Worm (Caenorhabditis elegans): ENCODE results near the gene T24E12.10.
"Not testable (repeated sequence)": the region's sequence is repeated elsewhere in the genome, so short reads cannot be mapped to it uniquely, and the experiment has no call there.

The T24E12.10 gene

DNA sequence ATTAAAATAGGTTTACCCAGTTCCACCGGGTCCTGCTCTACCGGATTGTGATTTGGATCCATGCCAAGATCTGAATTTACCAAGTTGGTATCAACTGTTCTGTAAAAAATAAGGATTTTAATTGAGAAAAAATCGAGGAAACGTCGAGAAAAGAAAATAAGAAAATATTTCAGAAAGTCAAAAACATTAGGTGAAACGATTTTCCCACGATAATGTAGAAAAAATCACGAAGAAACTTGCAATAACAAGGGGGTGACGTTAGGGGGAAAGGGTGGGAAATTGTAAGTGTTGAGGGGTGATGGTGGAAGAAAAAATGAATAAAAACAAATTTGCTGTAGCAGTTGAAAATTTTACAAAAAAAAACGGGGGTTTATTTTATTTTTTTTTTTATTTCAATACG is at the start of gene T24E12.10:
Gene T24E12.10, minus strand, starts transcription at position 101 of the 400 bp plus-strand sequence.
- no peak for TF ChIP-seq hmbx-1 (tag; optimal IDR thresholded peaks at IDR 0.05)
- TF ChIP-seq B0310.2 (tag; optimal IDR thresholded peaks at IDR 0.05), result no peak
- TF ChIP-seq ceh-13 (GFP tag; optimal IDR thresholded peaks at IDR 0.05), result no peak
- TF ChIP-seq ama-1 (optimal IDR thresholded peaks at IDR 0.05), result no peak
- no peak for TF ChIP-seq tbx-37 (GFP tag; conservative IDR thresholded peaks at IDR 0.05)
- no peak for TF ChIP-seq scrt-1 (GFP tag; IDR thresholded peaks at IDR 0.05)
- no peak for TF ChIP-seq tbx-11 (GFP tag; IDR thresholded peaks at IDR 0.05)
- TF ChIP-seq hnd-1 (tag; optimal IDR thresholded peaks at IDR 0.05), result no peak
- TF ChIP-seq ets-7 (tag; optimal IDR thresholded peaks at IDR 0.05), result no peak
- TF ChIP-seq F13C5.2 (tag; optimal IDR thresholded peaks at IDR 0.05), result no peak
- TF ChIP-seq sea-1 (GFP tag; conservative IDR thresholded peaks at IDR 0.05), result no peak
- no peak for TF ChIP-seq hmg-4 (GFP tag; optimal IDR thresholded peaks at IDR 0.05)
- no peak for TF ChIP-seq tra-4 (tag; optimal IDR thresholded peaks at IDR 0.05)
- no peak for TF ChIP-seq ceh-36 (tag; optimal IDR thresholded peaks at IDR 0.05)

- TF ChIP-seq flt-1 (GFP tag; IDR thresholded peaks at IDR 0.05), result no peak
- TF ChIP-seq tbx-37 (GFP tag; conservative IDR thresholded peaks at IDR 0.05), result no peak
- TF ChIP-seq ceh-36 (tag; optimal IDR thresholded peaks at IDR 0.05), result no peak
Observed at ce11 chrII:3821248-3821647, 48.2 kb upstream of the T24E12.10 start, which contains the start of gene F54D10.7. Gene F54D10.7, minus strand, starts transcription at chrII:3821296.

DNA sequence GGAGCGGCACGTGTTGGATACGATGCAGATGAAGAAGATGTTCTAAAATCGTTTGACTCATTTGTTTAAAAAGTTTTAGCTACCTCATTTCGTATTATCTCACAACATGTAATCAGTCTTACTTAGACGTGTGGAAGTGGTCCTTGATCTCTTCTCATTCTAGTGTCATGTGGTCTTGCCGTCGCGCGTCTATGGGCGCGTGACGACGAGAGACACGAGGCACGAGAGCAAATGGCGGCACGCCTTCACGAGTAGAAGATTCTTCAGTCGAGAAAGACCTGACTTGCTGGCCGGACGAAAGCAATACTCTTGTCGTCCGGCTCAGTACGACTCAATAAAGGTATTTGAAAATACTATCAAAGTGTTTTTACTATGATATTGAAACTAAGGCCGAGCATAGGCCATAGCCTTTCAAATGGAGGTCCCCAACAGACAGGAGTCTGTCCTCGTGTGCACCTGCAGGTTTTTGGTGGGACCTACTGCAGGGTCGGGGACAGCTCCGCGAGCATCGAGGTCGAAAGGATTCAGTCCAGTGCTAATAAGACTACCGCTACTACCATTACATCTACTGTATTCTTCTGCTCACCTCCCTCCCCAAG is 43.3 kb upstream of the T24E12.10 start, which contains the start of gene fbxa-24:
Gene fbxa-24, plus strand, starts transcription at position 276 of the 599 bp plus-strand sequence.
- TF ChIP-seq pes-1 (GFP tag; IDR thresholded peaks at IDR 0.05); ets-7 (tag; optimal IDR thresholded peaks at IDR 0.05); scrt-1 (GFP tag; IDR thresholded peaks at IDR 0.05): not testable (repeated sequence)

- no peak for TF ChIP-seq pes-1 (GFP tag; IDR thresholded peaks at IDR 0.05)
- no peak for TF ChIP-seq sea-1 (GFP tag; conservative IDR thresholded peaks at IDR 0.05)
- no peak for TF ChIP-seq tbx-37 (GFP tag; conservative IDR thresholded peaks at IDR 0.05)
- TF ChIP-seq ets-7 (tag; optimal IDR thresholded peaks at IDR 0.05), result no peak
- TF ChIP-seq hnd-1 (tag; optimal IDR thresholded peaks at IDR 0.05), result no peak
- TF ChIP-seq tra-4 (tag; optimal IDR thresholded peaks at IDR 0.05), result no peak
- no peak for TF ChIP-seq tbx-11 (GFP tag; IDR thresholded peaks at IDR 0.05)
- no peak for TF ChIP-seq ceh-13 (GFP tag; optimal IDR thresholded peaks at IDR 0.05)
- TF ChIP-seq hmbx-1 (tag; optimal IDR thresholded peaks at IDR 0.05), result no peak
- TF ChIP-seq B0310.2 (tag; optimal IDR thresholded peaks at IDR 0.05), result no peak
- TF ChIP-seq F13C5.2 (tag; optimal IDR thresholded peaks at IDR 0.05), result no peak
- TF ChIP-seq flt-1 (GFP tag; IDR thresholded peaks at IDR 0.05), result no peak
- no peak for TF ChIP-seq ceh-36 (tag; optimal IDR thresholded peaks at IDR 0.05)
- TF ChIP-seq scrt-1 (GFP tag; IDR thresholded peaks at IDR 0.05), result no peak
- no peak for TF ChIP-seq ama-1 (optimal IDR thresholded peaks at IDR 0.05)
- no peak for TF ChIP-seq hmg-4 (GFP tag; optimal IDR thresholded peaks at IDR 0.05)
- no peak for TF ChIP-seq aly-1 (tag; optimal IDR thresholded peaks at IDR 0.05)
Observed at ce11 chrII:3815445-3816208, 42.6 kb upstream of the T24E12.10 start.

DNA sequence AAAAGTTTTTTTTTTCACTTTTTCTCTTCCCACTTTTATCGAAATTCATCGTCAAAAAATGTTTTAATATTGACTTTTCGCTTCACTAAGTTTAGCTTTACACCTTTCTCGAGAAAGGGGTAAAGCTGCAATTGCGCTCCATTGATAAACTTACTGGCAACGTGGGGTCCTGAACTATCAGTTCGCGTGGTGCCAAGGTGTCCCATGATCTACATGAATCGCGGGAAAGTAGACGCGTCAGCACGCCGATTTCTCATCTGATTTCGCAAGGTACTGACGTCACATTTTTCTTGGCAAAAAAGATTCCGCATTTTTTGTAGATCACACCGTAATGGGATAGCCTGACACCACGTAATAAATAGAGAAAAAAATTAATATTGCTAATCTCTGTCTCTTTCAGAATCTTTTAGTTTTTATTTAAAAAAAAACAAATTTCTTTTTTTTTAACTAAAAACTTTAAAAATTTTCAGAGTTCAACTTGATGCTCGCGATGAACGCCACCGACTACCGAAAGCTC is 38.8 kb upstream of the T24E12.10 start, which contains the start of gene lido-15:
Gene lido-15, plus strand, starts transcription at position 467 of the 517 bp plus-strand sequence.
- TF ChIP-seq ama-1 (optimal IDR thresholded peaks at IDR 0.05), result no peak
- no peak for TF ChIP-seq hmg-4 (GFP tag; optimal IDR thresholded peaks at IDR 0.05)
- TF ChIP-seq ceh-13 (GFP tag; optimal IDR thresholded peaks at IDR 0.05), result no peak
- TF ChIP-seq F13C5.2 (tag; optimal IDR thresholded peaks at IDR 0.05), result no peak
- TF ChIP-seq ets-7 (tag; optimal IDR thresholded peaks at IDR 0.05), result no peak
- TF ChIP-seq ceh-36 (tag; optimal IDR thresholded peaks at IDR 0.05), result no peak
- TF ChIP-seq scrt-1 (GFP tag; IDR thresholded peaks at IDR 0.05), result no peak
- TF ChIP-seq flt-1 (GFP tag; IDR thresholded peaks at IDR 0.05), result no peak
- no peak for TF ChIP-seq hnd-1 (tag; optimal IDR thresholded peaks at IDR 0.05)
- no peak for TF ChIP-seq sea-1 (GFP tag; conservative IDR thresholded peaks at IDR 0.05)

- TF ChIP-seq hnd-1 (tag; optimal IDR thresholded peaks at IDR 0.05), result no peak
- no peak for TF ChIP-seq aly-1 (tag; optimal IDR thresholded peaks at IDR 0.05)
- TF ChIP-seq ceh-36 (tag; optimal IDR thresholded peaks at IDR 0.05), result no peak
- TF ChIP-seq ama-1 (optimal IDR thresholded peaks at IDR 0.05), result no peak
- TF ChIP-seq scrt-1 (GFP tag; IDR thresholded peaks at IDR 0.05), result no peak
Observed at ce11 chrII:3810550-3810949, 37.5 kb upstream of the T24E12.10 start.

ce11 chrII:3808643-3809042 is 35.6 kb upstream of the T24E12.10 start:
- TF ChIP-seq hnd-1 (tag; optimal IDR thresholded peaks at IDR 0.05) (no peak), ets-7 (tag; optimal IDR thresholded peaks at IDR 0.05) (no peak), hmbx-1 (tag; optimal IDR thresholded peaks at IDR 0.05) (no peak), B0310.2 (tag; optimal IDR thresholded peaks at IDR 0.05) (no peak), hmg-4 (GFP tag; optimal IDR thresholded peaks at IDR 0.05) (no peak), ama-1 (optimal IDR thresholded peaks at IDR 0.05) (no peak)

DNA sequence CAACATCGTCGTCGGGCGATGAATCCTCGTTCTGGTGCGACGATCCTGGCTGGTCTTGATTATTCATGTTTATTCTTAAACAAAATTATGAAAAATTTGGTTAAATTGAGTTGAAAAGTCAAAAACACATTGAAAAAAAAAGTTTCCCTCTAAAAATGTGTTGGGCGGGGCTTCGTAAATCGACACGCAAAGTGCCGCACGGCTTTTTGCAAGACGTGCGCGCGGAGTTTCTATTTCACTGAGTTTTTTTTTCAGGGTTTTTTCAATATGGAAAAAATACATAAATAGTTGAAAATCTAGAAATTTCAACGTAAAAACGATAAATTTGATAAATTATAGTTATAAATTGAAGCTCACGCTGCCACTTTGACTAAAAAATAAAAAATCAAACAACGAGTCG is 35.1 kb upstream of the T24E12.10 start, which contains the start of gene F54D10.5:
Gene F54D10.5, minus strand, starts transcription at position 74 of the 400 bp plus-strand sequence.
- TF ChIP-seq tbx-11 (GFP tag; IDR thresholded peaks at IDR 0.05), result no peak
- peak; percentile 14; the same call in 1 of the 2 replicates for TF ChIP-seq flt-1 (GFP tag; IDR thresholded peaks at IDR 0.05)
- TF ChIP-seq ama-1 (optimal IDR thresholded peaks at IDR 0.05), result no peak
- TF ChIP-seq scrt-1 (GFP tag; IDR thresholded peaks at IDR 0.05), result no peak
- TF ChIP-seq aly-1 (tag; optimal IDR thresholded peaks at IDR 0.05), result no peak
- no peak for TF ChIP-seq ceh-13 (GFP tag; optimal IDR thresholded peaks at IDR 0.05)
- TF ChIP-seq pes-1 (GFP tag; IDR thresholded peaks at IDR 0.05), result peak; percentile 29; the same call in 1 of the 2 replicates
- TF ChIP-seq tra-4 (tag; optimal IDR thresholded peaks at IDR 0.05), result no peak
- TF ChIP-seq ets-7 (tag; optimal IDR thresholded peaks at IDR 0.05), result no peak
- peak; percentile 45 for TF ChIP-seq F13C5.2 (tag; optimal IDR thresholded peaks at IDR 0.05)
- no peak for TF ChIP-seq hnd-1 (tag; optimal IDR thresholded peaks at IDR 0.05)
- TF ChIP-seq tbx-37 (GFP tag; conservative IDR thresholded peaks at IDR 0.05), result no peak
- no peak for TF ChIP-seq B0310.2 (tag; optimal IDR thresholded peaks at IDR 0.05)
